Worm (Caenorhabditis elegans) whole organism, L1 larva: ENCODE data around the gene F56D2.2.

Experiments
- C04F5.9 ChIP-seq: sonication (generic microtip); optimal IDR thresholded peaks from 2 replicates; lab custom pipeline; 2016; ENCODE audit warnings: missing genetic modification characterization, missing compliant biosample characterization
- C16A3.4 ChIP-seq: fragments of 150-350 bp; optimal IDR thresholded peaks from 2 replicates; lab custom pipeline; 2014; ENCODE audit warnings: missing biosample characterization, missing genetic modification characterization
- Y116A8C.19 ChIP-seq: sonication (generic microtip); optimal IDR thresholded peaks from 2 replicates; lab custom pipeline; 2016; ENCODE audit warnings: missing compliant biosample characterization, missing genetic modification characterization, borderline replicate concordance
- aha-1 ChIP-seq: fragments of 150-350 bp; optimal IDR thresholded peaks from 2 replicates; lab custom pipeline; 2014; ENCODE audit warnings: missing biosample characterization, missing genetic modification characterization
- alr-1 ChIP-seq: fragments of 200-800 bp; sonication (Bioruptor generic); optimal IDR thresholded peaks from 2 replicates; lab custom pipeline; 2018; ENCODE audit warnings: borderline replicate concordance, mild to moderate bottlenecking, missing genetic modification characterization, missing compliant biosample characterization
- blmp-1 ChIP-seq: fragments of 150-350 bp; optimal IDR thresholded peaks from 2 replicates; lab custom pipeline; 2014; ENCODE audit warnings: missing biosample characterization, missing genetic modification characterization
- ceh-88 ChIP-seq: fragments of 200-800 bp; sonication (Bioruptor generic); IDR thresholded peaks from 2 replicates; pipeline ENCODE4 v1.3.6; 2022; ENCODE audit warnings: missing genetic modification characterization, missing compliant biosample characterization
- ceh-90 ChIP-seq: sonication (generic microtip); optimal IDR thresholded peaks from 2 replicates; lab custom pipeline; 2016; ENCODE audit warnings: missing genetic modification characterization, missing compliant biosample characterization
- ces-1 ChIP-seq: fragments of 150-350 bp; optimal IDR thresholded peaks from 2 replicates; lab custom pipeline; 2014; ENCODE audit warnings: missing biosample characterization, missing genetic modification reagents, missing genetic modification characterization
- dpl-1 ChIP-seq, 3 experiments: fragments of 150-350 bp in 2 of 3; sonication (generic microtip) in 1 of 3; optimal IDR thresholded peaks; 2 replicates each; lab custom pipeline; 2014 to 2017; ENCODE audit warnings: missing biosample characterization in 3 of 3, missing genetic modification characterization in 3 of 3, missing genetic modification reagents in 3 of 3
- dsc-1 ChIP-seq: sonication (generic microtip); optimal IDR thresholded peaks from 2 replicates; lab custom pipeline; 2016; ENCODE audit warnings: mild to moderate bottlenecking, missing genetic modification characterization, missing compliant biosample characterization
- efl-3 ChIP-seq: fragments of 200-800 bp; sonication (Bioruptor generic); optimal IDR thresholded peaks from 2 replicates; lab custom pipeline; 2018; ENCODE audit warnings: mild to moderate bottlenecking, missing genetic modification characterization, missing compliant biosample characterization
- egl-13 ChIP-seq: sonication (generic microtip); optimal IDR thresholded peaks from 2 replicates; lab custom pipeline; 2016; ENCODE audit warnings: missing genotype, missing genetic modification reagents, missing genetic modification characterization, missing compliant biosample characterization
- elt-2 ChIP-seq: sonication (generic microtip); optimal IDR thresholded peaks from 2 replicates; lab custom pipeline; 2016; ENCODE audit warnings: missing genetic modification characterization, mild to moderate bottlenecking, inconsistent platforms, missing compliant biosample characterization, missing genetic modification reagents
- ets-5 ChIP-seq: fragments of 200-800 bp; sonication (Bioruptor generic); IDR thresholded peaks from 2 replicates; pipeline ENCODE4 v1.3.6; 2022; ENCODE audit warnings: missing genetic modification characterization, missing compliant biosample characterization
- fkh-8 ChIP-seq: sonication (generic microtip); optimal IDR thresholded peaks from 2 replicates; lab custom pipeline; 2016; ENCODE audit warnings: mild to moderate bottlenecking, missing genetic modification characterization, missing compliant biosample characterization
- fos-1 ChIP-seq: fragments of 150-350 bp; optimal IDR thresholded peaks from 2 replicates; lab custom pipeline; 2014; ENCODE audit warnings: missing biosample characterization, missing genetic modification characterization
- hlh-4 ChIP-seq: sonication (generic microtip); optimal IDR thresholded peaks from 2 replicates; lab custom pipeline; 2016; ENCODE audit warnings: mild to moderate bottlenecking, missing genetic modification characterization, missing compliant biosample characterization
- hpl-2 ChIP-seq: fragments of 150-350 bp; optimal IDR thresholded peaks from 2 replicates; lab custom pipeline; 2014; ENCODE audit warnings: missing biosample characterization, missing genetic modification reagents, missing genetic modification characterization
- irx-1 ChIP-seq: sonication (generic microtip); optimal IDR thresholded peaks from 2 replicates; lab custom pipeline; 2016; ENCODE audit warnings: missing genetic modification characterization, missing compliant biosample characterization
- lin-13 ChIP-seq: fragments of 150-350 bp; optimal IDR thresholded peaks from 2 replicates; lab custom pipeline; 2014; ENCODE audit warnings: missing biosample characterization, missing genetic modification reagents, missing genetic modification characterization
- lin-14 ChIP-seq: fragments of 200-800 bp; sonication (Bioruptor generic); optimal IDR thresholded peaks from 2 replicates; lab custom pipeline; 2018; ENCODE audit warnings: mild to moderate bottlenecking, missing genetic modification characterization, moderate library complexity, missing compliant biosample characterization
- lir-3 ChIP-seq: sonication (generic microtip); optimal IDR thresholded peaks from 2 replicates; lab custom pipeline; 2016; ENCODE audit warnings: mild to moderate bottlenecking, missing genetic modification characterization, moderate library complexity, missing compliant biosample characterization; ENCODE audit not compliant: poor library complexity
- mdl-1 ChIP-seq, 2 experiments: fragments of 150-350 bp; optimal IDR thresholded peaks; 2 replicates each; lab custom pipeline; 2014 to 2017; ENCODE audit warnings: missing biosample characterization in 2 of 2, missing genetic modification characterization in 2 of 2, inconsistent platforms in 1 of 2
- mep-1 ChIP-seq: fragments of 150-350 bp; optimal IDR thresholded peaks from 2 replicates; lab custom pipeline; 2014; ENCODE audit warnings: missing biosample characterization, missing genetic modification characterization
- nhr-11 ChIP-seq: fragments of 150-350 bp; optimal IDR thresholded peaks from 2 replicates; lab custom pipeline; 2014; ENCODE audit warnings: missing biosample characterization, missing genetic modification characterization
- nhr-237 ChIP-seq: fragments of 150-350 bp; optimal IDR thresholded peaks from 2 replicates; lab custom pipeline; 2014; ENCODE audit warnings: missing biosample characterization, missing genetic modification characterization
- nhr-28 ChIP-seq: fragments of 150-350 bp; optimal IDR thresholded peaks from 2 replicates; lab custom pipeline; 2014; ENCODE audit warnings: missing biosample characterization, missing genetic modification characterization
- nhr-47 ChIP-seq: sonication (generic microtip); optimal IDR thresholded peaks from 2 replicates; lab custom pipeline; 2016; ENCODE audit warnings: mild to moderate bottlenecking, missing genetic modification characterization, moderate library complexity, missing compliant biosample characterization
- nhr-71 ChIP-seq: sonication (generic microtip); optimal IDR thresholded peaks from 2 replicates; lab custom pipeline; 2016; ENCODE audit warnings: mild to moderate bottlenecking, missing genetic modification characterization, moderate library complexity, missing compliant biosample characterization
- nhr-76 ChIP-seq: sonication (generic microtip); optimal IDR thresholded peaks from 2 replicates; lab custom pipeline; 2017; ENCODE audit warnings: missing biosample characterization, missing genetic modification characterization
- nhr-85 ChIP-seq: sonication (generic microtip); peaks from one replicate; lab custom pipeline; 2016; ENCODE audit warnings: missing genetic modification characterization, inconsistent platforms, missing compliant biosample characterization
- pax-3 ChIP-seq: fragments of 200-800 bp; sonication (Bioruptor generic); optimal IDR thresholded peaks from 2 replicates; lab custom pipeline; 2018; ENCODE audit warnings: mild to moderate bottlenecking, missing genetic modification characterization, moderate library complexity, missing compliant biosample characterization
- pqm-1 ChIP-seq: sonication (generic microtip); optimal IDR thresholded peaks from 3 replicates; lab custom pipeline; 2017; ENCODE audit warnings: missing biosample characterization, missing genetic modification characterization
- rnt-1 ChIP-seq: sonication (generic microtip); optimal IDR thresholded peaks from 2 replicates; lab custom pipeline; 2016; ENCODE audit warnings: mild to moderate bottlenecking, missing genetic modification characterization, moderate library complexity, missing compliant biosample characterization
- skn-1 ChIP-seq: fragments of 150-350 bp; optimal IDR thresholded peaks from 2 replicates; lab custom pipeline; 2014; ENCODE audit warnings: missing biosample characterization, missing genetic modification characterization
- snu-23 ChIP-seq: sonication (generic microtip); optimal IDR thresholded peaks from 2 replicates; lab custom pipeline; 2016; ENCODE audit warnings: missing genetic modification characterization, missing compliant biosample characterization
- sox-4 ChIP-seq: sonication (generic microtip); optimal IDR thresholded peaks from 2 replicates; lab custom pipeline; 2016; ENCODE audit warnings: missing genetic modification characterization, missing compliant biosample characterization
- sptf-1 ChIP-seq: fragments of 150-350 bp; optimal IDR thresholded peaks from 2 replicates; lab custom pipeline; 2014; ENCODE audit warnings: missing biosample characterization, missing genetic modification characterization
- sup-37 ChIP-seq: fragments of 200-800 bp; sonication (Bioruptor generic); optimal IDR thresholded peaks from 2 replicates; lab custom pipeline; 2018; ENCODE audit warnings: mild to moderate bottlenecking, missing genetic modification characterization, missing compliant biosample characterization
- swsn-7 ChIP-seq: sonication (generic microtip); optimal IDR thresholded peaks from 2 replicates; lab custom pipeline; 2016; ENCODE audit warnings: missing genetic modification characterization, missing compliant biosample characterization
- tbx-2 ChIP-seq: sonication (generic microtip); optimal IDR thresholded peaks from 2 replicates; lab custom pipeline; 2016; ENCODE audit warnings: missing genetic modification characterization, missing compliant biosample characterization
- tlp-1 ChIP-seq: fragments of 150-350 bp; optimal IDR thresholded peaks from 2 replicates; lab custom pipeline; 2014; ENCODE audit warnings: missing biosample characterization, missing genetic modification characterization
- unc-30 ChIP-seq: sonication (generic microtip); optimal IDR thresholded peaks from 2 replicates; lab custom pipeline; 2017; ENCODE audit warnings: missing biosample characterization, missing genetic modification characterization
- unc-62 ChIP-seq: fragments of 150-350 bp; optimal IDR thresholded peaks from 2 replicates; lab custom pipeline; 2014; ENCODE audit warnings: missing biosample characterization, missing genetic modification reagents, missing genetic modification characterization
- unc-86 ChIP-seq: sonication (generic microtip); optimal IDR thresholded peaks from 2 replicates; lab custom pipeline; 2016; ENCODE audit warnings: missing genetic modification characterization, missing compliant biosample characterization
- unc-98 ChIP-seq: fragments of 200-800 bp; sonication (Bioruptor generic); IDR thresholded peaks from 2 replicates; pipeline ENCODE4 v1.3.6; 2022; ENCODE audit warnings: missing genetic modification characterization, missing compliant biosample characterization
- xbp-1 ChIP-seq: sonication (generic microtip); optimal IDR thresholded peaks from 2 replicates; lab custom pipeline; 2016; ENCODE audit warnings: missing genetic modification characterization, missing compliant biosample characterization
- ztf-4 ChIP-seq: fragments of 150-350 bp; optimal IDR thresholded peaks from 2 replicates; lab custom pipeline; 2014; ENCODE audit warnings: missing biosample characterization, missing genetic modification characterization

The F56D2.2 gene

ce11 chrIII:5615675-5616074, 28.6 kb downstream of the F56D2.2 start:
- TF ChIP-seq alr-1 = no peak
- TF ChIP-seq ces-1 = no peak
- TF ChIP-seq unc-62 (GFP tag; lab: Kevin White, UChicago) = no peak
- no peak for TF ChIP-seq swsn-7 (tag; lab: Kevin White, UChicago)
- no peak for TF ChIP-seq nhr-71 (tag; lab: Kevin White, UChicago)
- TF ChIP-seq lir-3 (tag; lab: Kevin White, UChicago) = no peak
- TF ChIP-seq mdl-1 (tag; optimal IDR thresholded peaks at IDR 0.05; lab: Kevin White, UChicago) = no peak

- TF ChIP-seq lir-3 (tag; lab: Kevin White, UChicago) (no peak), ces-1 (no peak), lin-14 (peak; percentile 15), lin-13 (GFP tag; lab: Kevin White, UChicago) (no peak), hpl-2 (GFP tag; lab: Kevin White, UChicago) (no peak), mdl-1 (tag; optimal IDR thresholded peaks at IDR 0.05; lab: Kevin White, UChicago) (no peak), C16A3.4 (tag; lab: Kevin White, UChicago) (no peak), blmp-1 (tag; lab: Kevin White, UChicago) (peak; percentile 95), C04F5.9 (tag; lab: Kevin White, UChicago) (no peak), aha-1 (tag; lab: Kevin White, UChicago) (no peak), irx-1 (tag; lab: Kevin White, UChicago) (no peak), nhr-85 (tag; lab: Kevin White, UChicago) (peak; percentile 80), fos-1 (tag; lab: Kevin White, UChicago) (no peak)
These were observed 33.1 kb downstream of the F56D2.2 start for ce11 chrIII:5620186-5620585.

ce11 chrIII:5621236-5621635, 34.2 kb downstream of the F56D2.2 start:
- TF ChIP-seq fkh-8 (peak; percentile 90), skn-1 (peak; percentile 64), unc-62 (GFP tag; lab: Kevin White, UChicago) (no peak), nhr-11 (tag; lab: Kevin White, UChicago) (peak; percentile 30), rnt-1 (tag; lab: Kevin White, UChicago) (peak; percentile 72), egl-13 (tag; lab: Kevin White, UChicago) (peak; percentile 70), lin-13 (GFP tag; lab: Kevin White, UChicago) (no peak), ceh-90 (tag; lab: Kevin White, UChicago) (no peak), nhr-237 (tag; lab: Kevin White, UChicago) (no peak), efl-3 (no peak), pqm-1 (no peak), dsc-1 (tag; lab: Kevin White, UChicago) (peak; percentile 60), unc-98 (GFP tag; lab: Robert Waterston, UW) (no peak), xbp-1 (tag; lab: Kevin White, UChicago) (peak; percentile 30), sox-4 (tag; lab: Kevin White, UChicago) (no peak), unc-30 (tag; lab: Kevin White, UChicago) (no peak), fos-1 (tag; lab: Kevin White, UChicago) (peak; percentile 16), Y116A8C.19 (tag; lab: Kevin White, UChicago) (no peak), elt-2 (tag; lab: Kevin White, UChicago) (peak; percentile 30), tbx-2 (peak; percentile 61), snu-23 (GFP tag; lab: Kevin White, UChicago) (peak; percentile 69), ces-1 (no peak), blmp-1 (tag; lab: Kevin White, UChicago) (peak; percentile 67), nhr-47 (tag; lab: Kevin White, UChicago) (peak; percentile 71), sup-37 (GFP tag; lab: Kevin White, UChicago) (no peak), nhr-85 (tag; lab: Kevin White, UChicago) (peak; percentile 66), ets-5 (GFP tag; lab: Robert Waterston, UW) (no peak), dpl-1 (GFP tag; optimal IDR thresholded peaks at IDR 0.05; lab: Kevin White, UChicago) (peak; percentile 2 to 26 (median 12)), hlh-4 (tag; lab: Kevin White, UChicago) (no peak), nhr-28 (tag; lab: Kevin White, UChicago) (no peak), hpl-2 (GFP tag; lab: Kevin White, UChicago) (no peak), tlp-1 (no peak), pax-3 (tag; lab: Kevin White, UChicago) (peak; percentile 22), unc-86 (tag; lab: Kevin White, UChicago) (peak; percentile 68), ceh-88 (GFP tag; lab: Robert Waterston, UW) (no peak; the same call in 1 of the 2 replicates), mep-1 (tag; lab: Kevin White, UChicago) (peak; percentile 24), ztf-4 (tag; lab: Kevin White, UChicago) (peak; percentile 33), nhr-76 (tag; lab: Kevin White, UChicago) (no peak), sptf-1 (no peak), alr-1 (no peak)
